Worm (Caenorhabditis elegans) whole organism, midembryonic: Measurements from ENCODE around the gene hmit-1.2.

Experiments used
- T22C8.4 ChIP-seq: fragments of 200-800 bp; sonication (Bioruptor generic); IDR thresholded peaks from 2 replicates; pipeline ENCODE4 v1.3.6; 2022; ENCODE audit warnings: missing genetic modification characterization, missing compliant biosample characterization
- cog-1 ChIP-seq: sonication (generic microtip); optimal IDR thresholded peaks from 2 replicates; lab custom pipeline; 2016; ENCODE audit warnings: missing genetic modification characterization, missing compliant biosample characterization
- flt-1 ChIP-seq: fragments of 200-800 bp; sonication (Bioruptor generic); IDR thresholded peaks from 2 replicates; pipeline ENCODE4 v1.3.6; 2022; ENCODE audit warnings: missing genetic modification characterization, missing compliant biosample characterization
- klf-2 ChIP-seq: fragments of 200-800 bp; sonication (Bioruptor generic); conservative IDR thresholded peaks from 2 replicates; pipeline ENCODE4 v1.3.6; 2022; ENCODE audit warnings: missing genetic modification reagents, missing genetic modification characterization, missing compliant biosample characterization
- med-1 ChIP-seq: sonication (generic microtip); optimal IDR thresholded peaks from 2 replicates; lab custom pipeline; 2017; ENCODE audit warnings: missing genetic modification characterization, mild to moderate bottlenecking, missing compliant biosample characterization, antibody characterized with exemption, missing genetic modification reagents; ENCODE audit not compliant: insufficient read depth
- ref-1 ChIP-seq: fragments of 200-800 bp; sonication (Bioruptor generic); conservative IDR thresholded peaks from 2 replicates; pipeline ENCODE4 v1.3.6; 2022; ENCODE audit warnings: missing genetic modification reagents, missing genetic modification characterization, missing compliant biosample characterization
- tab-1 ChIP-seq: fragments of 200-800 bp; sonication (Bioruptor generic); IDR thresholded peaks from 2 replicates; pipeline ENCODE4 v1.3.6; 2022; ENCODE audit warnings: missing genetic modification characterization, missing compliant biosample characterization
- ztf-23 ChIP-seq: fragments of 200-800 bp; sonication (Bioruptor generic); IDR thresholded peaks from 2 replicates; pipeline ENCODE4 v1.3.6; 2022; ENCODE audit warnings: missing genetic modification reagents, missing genetic modification characterization, missing compliant biosample characterization
- ztf-29 ChIP-seq: fragments of 200-800 bp; sonication (Bioruptor generic); IDR thresholded peaks from 2 replicates; pipeline ENCODE4 v1.3.6; 2022; ENCODE audit warnings: missing genetic modification reagents, missing genetic modification characterization, missing compliant biosample characterization

Gene hmit-1.2

DNA sequence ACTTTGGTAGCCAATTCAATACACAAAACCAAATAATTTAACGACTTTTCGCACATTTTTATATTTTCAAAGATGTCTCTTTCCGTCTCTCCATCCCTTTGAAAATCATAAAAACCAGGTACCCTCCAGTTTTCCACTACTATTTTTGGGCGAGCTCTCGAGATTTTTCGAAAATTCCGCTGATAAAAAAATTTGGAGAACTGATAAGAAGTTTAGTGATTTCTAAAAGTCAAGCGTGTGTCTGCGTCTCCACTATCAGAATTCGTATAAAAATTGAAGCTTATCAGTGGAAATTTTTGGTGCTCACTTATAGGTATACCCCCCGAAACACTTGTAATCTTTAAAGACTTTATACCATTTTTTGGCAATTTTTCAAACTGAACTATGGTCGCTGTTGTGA, 8.1 kb upstream of the hmit-1.2 start, which contains the start of gene hmit-1.1:
Gene hmit-1.1, plus strand, starts transcription at position 294 of the 400 bp plus-strand sequence.
- no peak for TF ChIP-seq ztf-29
- no peak for TF ChIP-seq klf-2 (GFP tag; lab: Robert Waterston, UW)
- no peak for TF ChIP-seq med-1 (GFP tag; lab: Kevin White, UChicago)
- no peak for TF ChIP-seq cog-1 (tag; lab: Kevin White, UChicago)
- no peak for TF ChIP-seq tab-1 (GFP tag; lab: Robert Waterston, UW)

DNA sequence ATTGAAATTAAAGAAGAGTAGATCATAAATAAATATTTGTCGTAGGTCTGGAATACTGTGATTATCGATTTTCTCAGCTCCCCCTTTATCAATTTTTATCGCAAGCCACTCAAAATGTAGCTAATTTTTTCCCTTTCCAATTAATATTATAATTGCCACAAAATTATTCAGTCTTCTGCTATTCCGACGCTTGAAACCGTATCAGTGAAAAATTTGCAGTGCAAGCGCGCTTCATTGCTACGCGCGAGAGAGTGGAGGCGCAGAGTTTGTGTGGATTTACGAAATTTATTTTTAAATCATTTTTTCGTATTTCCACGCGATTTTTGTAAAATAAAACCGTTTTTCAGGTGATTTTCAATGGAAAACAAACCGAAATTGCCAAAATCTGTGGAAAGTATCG, 9.0 kb downstream of the hmit-1.2 start, which contains the start of gene ints-5:
Gene ints-5, plus strand, starts transcription at position 348 of the 400 bp plus-strand sequence.
- TF ChIP-seq cog-1 (tag; lab: Kevin White, UChicago) (no peak), ztf-23 (GFP tag; lab: Robert Waterston, UW) (no peak), flt-1 (GFP tag; lab: Robert Waterston, UW) (no peak)

DNA sequence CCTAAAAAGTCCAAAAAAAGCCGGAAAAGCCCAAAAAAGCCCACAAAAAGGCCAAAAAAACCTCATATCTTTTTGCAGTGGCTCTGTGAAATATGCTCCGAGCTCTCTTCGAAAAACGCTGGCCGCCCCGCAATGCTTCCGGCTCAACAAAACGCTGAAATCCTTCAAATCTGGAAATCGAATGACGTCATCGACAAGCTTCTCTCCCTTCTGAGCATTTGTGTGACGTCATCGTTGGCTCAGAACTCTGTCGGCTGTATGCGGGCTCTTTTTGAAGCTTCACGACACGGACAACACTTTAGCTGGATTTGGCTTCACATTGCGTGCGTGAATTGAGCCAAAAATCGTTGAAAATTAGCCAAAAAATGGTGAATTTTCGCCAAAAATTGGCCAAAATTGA, 11.5 kb downstream of the hmit-1.2 start:
- TF ChIP-seq ztf-23 (GFP tag; lab: Robert Waterston, UW), result no peak
- TF ChIP-seq T22C8.4 (GFP tag; lab: Robert Waterston, UW), result no peak
- no peak for TF ChIP-seq med-1 (GFP tag; lab: Kevin White, UChicago)
- TF ChIP-seq klf-2 (GFP tag; lab: Robert Waterston, UW), result no peak
- no peak for TF ChIP-seq ref-1 (GFP tag; lab: Robert Waterston, UW)
- TF ChIP-seq tab-1 (GFP tag; lab: Robert Waterston, UW), result no peak
- TF ChIP-seq cog-1 (tag; lab: Kevin White, UChicago), result no peak
- TF ChIP-seq flt-1 (GFP tag; lab: Robert Waterston, UW), result no peak
- TF ChIP-seq ztf-29, result no peak

DNA sequence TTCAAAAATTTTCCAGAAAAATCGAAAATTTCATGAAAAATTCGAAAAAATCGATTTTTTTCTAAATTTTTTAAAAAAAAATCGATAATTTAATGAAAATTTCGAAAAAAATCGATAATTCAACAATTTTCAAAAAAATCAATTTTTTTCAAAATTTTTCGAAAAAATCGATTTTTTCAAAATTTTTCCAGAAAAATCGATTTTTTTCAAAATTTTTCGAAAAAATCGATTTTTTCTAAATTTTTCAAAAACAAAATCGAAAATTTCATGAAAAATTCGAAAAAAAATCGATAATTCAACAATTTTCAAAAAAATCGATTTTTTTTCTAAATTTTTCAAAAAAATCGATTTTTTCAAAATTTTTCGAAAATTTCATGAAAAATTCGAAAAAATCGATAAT, 22.2 kb downstream of the hmit-1.2 start:
- peak; percentile 95 for TF ChIP-seq T22C8.4 (GFP tag; lab: Robert Waterston, UW)

DNA sequence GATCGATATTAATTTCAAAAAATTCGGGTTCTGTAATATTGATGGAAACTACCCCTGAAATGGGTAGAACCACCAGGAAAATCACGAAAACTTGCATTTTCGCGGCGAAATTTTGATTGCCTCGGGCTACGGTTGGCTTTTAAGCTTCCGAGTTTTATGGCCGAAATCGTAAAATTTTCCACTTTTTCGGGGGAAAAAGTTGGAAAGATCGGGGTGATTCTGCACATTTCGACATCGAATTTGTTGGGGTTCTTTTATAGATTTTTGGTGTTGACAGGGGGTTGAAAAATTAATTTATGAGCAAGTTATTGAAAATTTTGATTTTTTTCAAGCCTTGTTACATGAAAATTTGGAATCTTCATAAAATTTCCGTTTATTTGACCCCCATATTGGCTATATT, 29.2 kb downstream of the hmit-1.2 start, which contains the start of gene Y51A2D.8:
Gene Y51A2D.8, minus strand, starts transcription at position 101 of the 400 bp plus-strand sequence.
- TF ChIP-seq flt-1 (GFP tag; lab: Robert Waterston, UW) (no peak), ref-1 (GFP tag; lab: Robert Waterston, UW) (no peak), klf-2 (GFP tag; lab: Robert Waterston, UW) (no peak), cog-1 (tag; lab: Kevin White, UChicago) (no peak), ztf-23 (GFP tag; lab: Robert Waterston, UW) (no peak), T22C8.4 (GFP tag; lab: Robert Waterston, UW) (no peak), ztf-29 (no peak), tab-1 (GFP tag; lab: Robert Waterston, UW) (no peak), med-1 (GFP tag; lab: Kevin White, UChicago) (no peak)

DNA sequence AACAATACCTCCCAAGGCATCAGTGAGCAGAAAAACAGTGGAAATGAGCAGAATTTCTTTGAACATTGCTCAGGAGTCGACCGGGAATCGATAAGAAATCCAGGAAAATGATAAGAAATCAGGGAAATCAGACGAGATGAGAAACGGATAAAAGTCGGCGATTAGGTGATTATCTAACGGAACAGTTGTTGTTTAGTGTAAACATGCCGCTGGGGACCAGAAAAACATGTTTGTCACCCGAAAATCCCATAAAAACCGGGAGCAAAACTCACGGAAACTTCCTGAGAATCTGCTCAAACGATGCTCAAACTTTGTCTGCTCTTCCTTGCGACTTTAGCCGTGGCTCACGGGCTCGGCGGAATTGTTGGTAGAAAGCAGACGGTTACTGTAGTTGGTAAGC, 31.9 kb downstream of the hmit-1.2 start, which contains the start of the genes ttr-24 and ttr-25:
Gene ttr-24, minus strand, starts transcription at position 156 of the 400 bp plus-strand sequence.
Gene ttr-25, plus strand, starts transcription at position 227 of the 400 bp plus-strand sequence.
- TF ChIP-seq ztf-23 (GFP tag; lab: Robert Waterston, UW), result no peak

DNA sequence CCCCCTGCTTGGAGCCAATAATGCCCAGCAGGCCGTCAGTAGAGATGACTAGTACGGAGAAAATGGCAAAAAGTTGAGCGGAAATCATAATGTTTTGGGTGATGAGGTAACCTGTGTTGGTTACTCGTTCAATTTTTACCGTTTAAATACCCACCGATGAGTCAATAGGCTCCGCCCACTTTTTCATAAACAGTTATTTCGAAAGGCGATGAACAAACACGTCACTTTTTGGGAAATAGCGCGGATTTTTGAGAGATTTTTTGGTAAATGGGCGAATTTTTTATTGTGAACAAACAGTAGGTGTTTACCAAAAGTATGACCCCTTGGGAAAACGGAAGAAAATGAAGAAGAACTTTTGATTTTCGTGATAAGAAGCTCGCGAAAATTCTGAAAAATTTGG, 35.6 kb downstream of the hmit-1.2 start, which contains the start of gene ttr-26:
Gene ttr-26, minus strand, starts transcription at position 101 of the 400 bp plus-strand sequence.
- no peak for TF ChIP-seq ztf-23 (GFP tag; lab: Robert Waterston, UW)
- TF ChIP-seq klf-2 (GFP tag; lab: Robert Waterston, UW), result no peak
- TF ChIP-seq T22C8.4 (GFP tag; lab: Robert Waterston, UW), result no peak
- TF ChIP-seq med-1 (GFP tag; lab: Kevin White, UChicago), result no peak
- no peak for TF ChIP-seq ref-1 (GFP tag; lab: Robert Waterston, UW)
- no peak for TF ChIP-seq cog-1 (tag; lab: Kevin White, UChicago)
- no peak for TF ChIP-seq ztf-29
- no peak for TF ChIP-seq tab-1 (GFP tag; lab: Robert Waterston, UW)
- no peak for TF ChIP-seq flt-1 (GFP tag; lab: Robert Waterston, UW)

DNA sequence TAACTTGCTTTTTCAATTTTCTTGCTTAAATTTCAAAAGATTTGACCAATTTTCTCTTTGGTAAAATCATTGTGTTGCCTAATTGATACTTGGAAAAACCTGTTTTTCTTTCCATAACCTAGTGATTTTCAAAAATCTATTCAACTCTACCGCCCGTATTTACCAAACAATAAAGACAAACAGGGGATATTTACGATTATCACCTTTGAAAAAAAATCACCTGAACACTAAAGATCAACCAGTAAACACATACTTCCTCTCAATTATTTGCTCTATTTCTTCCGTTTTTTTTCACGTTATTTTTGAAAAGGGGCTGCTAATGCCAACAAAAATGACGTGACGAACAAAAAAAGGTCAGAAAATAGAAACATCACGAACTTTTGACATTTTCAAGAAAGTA, 36.4 kb downstream of the hmit-1.2 start:
- TF ChIP-seq klf-2 (GFP tag; lab: Robert Waterston, UW) (no peak), ztf-29 (no peak), tab-1 (GFP tag; lab: Robert Waterston, UW) (no peak), cog-1 (tag; lab: Kevin White, UChicago) (no peak), ref-1 (GFP tag; lab: Robert Waterston, UW) (no peak), med-1 (GFP tag; lab: Kevin White, UChicago) (no peak)

DNA sequence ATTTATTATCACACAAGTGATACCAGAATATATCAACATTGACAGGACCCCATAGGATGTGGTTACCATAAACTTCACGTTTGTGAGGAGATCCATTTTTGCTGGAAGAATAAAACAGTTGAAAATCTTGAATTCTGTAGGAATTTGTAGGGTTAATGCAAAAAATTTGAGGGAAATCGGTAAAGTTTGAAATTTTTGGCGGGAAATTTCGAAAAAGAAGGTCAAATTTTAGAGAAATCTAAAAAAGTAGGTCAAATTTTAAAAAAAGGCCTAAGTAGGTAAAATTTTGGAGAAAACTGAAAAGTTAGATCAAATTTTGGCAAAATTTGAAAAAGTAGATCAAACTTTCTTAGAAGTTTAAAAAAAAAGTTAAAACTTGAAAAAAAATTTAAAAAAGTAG, 40.2 kb downstream of the hmit-1.2 start, which contains the start of gene srg-34:
Gene srg-34, minus strand, starts transcription at position 101 of the 400 bp plus-strand sequence.
- TF ChIP-seq T22C8.4 (GFP tag; lab: Robert Waterston, UW), result no peak

DNA sequence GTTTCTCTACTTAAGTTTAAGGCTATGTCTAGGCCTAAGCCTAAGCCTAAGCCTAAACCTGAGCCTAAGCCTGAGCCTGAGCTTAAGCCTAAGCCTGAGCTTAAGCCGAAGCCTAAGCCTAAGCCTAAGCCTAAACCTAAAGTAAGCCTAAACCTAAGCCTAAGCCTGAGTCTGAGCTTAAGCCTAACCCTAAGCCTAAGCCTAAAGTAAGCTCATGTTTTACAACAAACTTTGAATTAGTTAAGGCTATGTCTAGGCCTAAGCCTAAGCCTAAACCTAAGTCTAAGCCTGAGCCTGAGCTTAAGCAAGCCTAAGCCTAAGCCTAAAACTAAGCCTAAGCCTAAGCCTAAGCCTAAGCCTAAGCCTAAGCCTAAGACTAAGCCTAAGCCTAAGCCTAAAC, 41.1 kb downstream of the hmit-1.2 start:
- peak; percentile 6; the same call in 1 of the 2 replicates for TF ChIP-seq ztf-29
- no peak for TF ChIP-seq T22C8.4 (GFP tag; lab: Robert Waterston, UW)

DNA sequence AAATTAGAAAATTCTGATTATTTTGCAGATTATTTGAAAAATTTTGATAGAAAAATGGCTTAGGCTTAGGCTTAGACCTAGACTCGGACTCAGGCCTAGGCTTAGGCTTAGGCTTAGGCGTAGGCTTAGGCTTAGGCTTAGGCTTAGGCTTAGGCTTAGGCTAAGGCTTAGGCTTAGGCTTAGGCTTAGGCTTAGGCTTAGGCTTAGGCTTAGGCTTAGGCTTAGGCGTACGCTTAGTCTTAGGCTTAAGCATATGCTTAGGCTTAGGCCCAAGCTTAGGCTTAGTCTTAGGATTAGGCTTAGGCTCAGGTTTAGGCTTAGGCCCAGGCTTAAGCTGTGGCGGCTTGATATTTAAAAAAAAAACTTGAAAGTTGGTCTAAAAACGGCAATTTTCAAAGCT, 41.8 kb downstream of the hmit-1.2 start:
- TF ChIP-seq ztf-29, result peak; percentile 69; the same call in 1 of the 2 replicates
